Fruit fly (Drosophila melanogaster) whole organism, embryonic: Measurements from ENCODE around the gene Cyp28c1.

ENCODE experiments used
- CG10565 ChIP-seq: fragments of 200-800 bp; sonication (Bioruptor generic); optimal IDR thresholded peaks from 3 replicates; lab custom pipeline; 2016; ENCODE audit warnings: missing biosample characterization, mild to moderate bottlenecking, missing genetic modification characterization
- CG16815 ChIP-seq: fragments of 200-800 bp; sonication (Bioruptor generic); optimal IDR thresholded peaks from 3 replicates; lab custom pipeline; 2017; ENCODE audit warnings: missing biosample characterization, mild to moderate bottlenecking, missing genetic modification characterization
- CG17186 ChIP-seq: fragments of 200-800 bp; sonication (Bioruptor generic); optimal IDR thresholded peaks from 3 replicates; lab custom pipeline; 2017; ENCODE audit warnings: missing biosample characterization, missing genetic modification reagents, missing genetic modification characterization
- CG17802 ChIP-seq: fragments of 200-800 bp; sonication (Bioruptor generic); optimal IDR thresholded peaks from 2 replicates; lab custom pipeline; 2018; ENCODE audit warnings: missing biosample characterization, mild to moderate bottlenecking, missing genetic modification characterization, moderate library complexity
- CG18262 ChIP-seq: fragments of 200-800 bp; optimal IDR thresholded peaks from 3 replicates; lab custom pipeline; 2019; ENCODE audit warnings: missing biosample characterization, mild to moderate bottlenecking, missing genetic modification characterization, moderate library complexity
- CG1832 ChIP-seq: fragments of 200-800 bp; sonication (Bioruptor generic); optimal IDR thresholded peaks from 2 replicates; lab custom pipeline; 2017; ENCODE audit warnings: missing biosample characterization, mild to moderate bottlenecking, missing genetic modification characterization, inconsistent platforms
- CG2199 ChIP-seq: fragments of 200-800 bp; sonication (Bioruptor generic); IDR thresholded peaks from 3 replicates; pipeline ENCODE4 v1.3.6; 2022; ENCODE audit warnings: missing biosample characterization, missing genetic modification characterization
- CG2875 ChIP-seq: fragments of 200-800 bp; sonication (Bioruptor generic); optimal IDR thresholded peaks from 2 replicates; lab custom pipeline; 2017; ENCODE audit warnings: missing biosample characterization, mild to moderate bottlenecking, missing genetic modification characterization, missing genetic modification reagents
- CG34422 ChIP-seq: fragments of 200-800 bp; sonication (Bioruptor generic); IDR thresholded peaks from 3 replicates; pipeline ENCODE4 v1.3.6; 2022; ENCODE audit warnings: missing biosample characterization, missing genetic modification characterization
- CG3838 ChIP-seq: fragments of 200-800 bp; sonication (Bioruptor generic); optimal IDR thresholded peaks from 3 replicates; lab custom pipeline; 2016; ENCODE audit warnings: missing biosample characterization, missing genetic modification characterization
- CG43689 ChIP-seq: fragments of 200-800 bp; sonication (Bioruptor generic); IDR thresholded peaks from 2 replicates; pipeline ENCODE4 v1.3.6; 2022; ENCODE audit warnings: missing biosample characterization, missing genetic modification characterization
- CG5180 ChIP-seq: fragments of 200-800 bp; sonication (Bioruptor generic); optimal IDR thresholded peaks from 3 replicates; lab custom pipeline; 2017; ENCODE audit warnings: missing biosample characterization, missing genetic modification characterization, mild to moderate bottlenecking, moderate library complexity, missing genetic modification reagents
- CG6254 ChIP-seq: fragments of 200-800 bp; sonication (Bioruptor generic); optimal IDR thresholded peaks from 3 replicates; lab custom pipeline; 2017; ENCODE audit warnings: mild to moderate bottlenecking, missing biosample characterization, missing genetic modification reagents, missing genetic modification characterization
- CG6689 ChIP-seq: fragments of 200-800 bp; sonication (Bioruptor generic); IDR thresholded peaks from 2 replicates; pipeline ENCODE4 v1.3.6; 2022; ENCODE audit warnings: missing biosample characterization, missing genetic modification characterization
- CG8478 ChIP-seq: fragments of >200 bp; optimal IDR thresholded peaks from 2 replicates; lab custom pipeline; 2018
- CG8765 ChIP-seq: fragments of 200-800 bp; sonication (Bioruptor generic); IDR thresholded peaks from 2 replicates; pipeline ENCODE4 v1.3.6; 2022; ENCODE audit warnings: missing biosample characterization, missing genetic modification characterization
- CG9817 ChIP-seq: fragments of 200-800 bp; sonication (Bioruptor generic); optimal IDR thresholded peaks from 2 replicates; lab custom pipeline; 2018; ENCODE audit warnings: missing biosample characterization, mild to moderate bottlenecking, missing genetic modification characterization, moderate library complexity
- CTCF ChIP-seq: fragments of 200-800 bp; sonication (Bioruptor generic); optimal IDR thresholded peaks from 2 replicates; lab custom pipeline; 2017; ENCODE audit warnings: missing biosample characterization, mild to moderate bottlenecking, missing genetic modification characterization, moderate library complexity
- Camta ChIP-seq: fragments of 200-800 bp; sonication (Bioruptor generic); optimal IDR thresholded peaks from 2 replicates; lab custom pipeline; 2016; ENCODE audit warnings: missing biosample characterization, missing genetic modification characterization
- Dbx ChIP-seq: fragments of 200-800 bp; sonication (Bioruptor generic); IDR thresholded peaks from 3 replicates; pipeline ENCODE4 v1.3.6; 2022; ENCODE audit warnings: missing biosample characterization, missing genetic modification characterization
- Deaf1 ChIP-seq: fragments of 200-800 bp; optimal IDR thresholded peaks from 3 replicates; lab custom pipeline; 2019; ENCODE audit warnings: missing biosample characterization, mild to moderate bottlenecking, missing genetic modification characterization, moderate library complexity
- Fer3 ChIP-seq: fragments of 200-800 bp; sonication (Bioruptor generic); optimal IDR thresholded peaks from 2 replicates; lab custom pipeline; 2018; ENCODE audit warnings: missing biosample characterization, mild to moderate bottlenecking, missing genetic modification characterization, moderate library complexity
- HLH4C ChIP-seq: fragments of 200-800 bp; sonication (Bioruptor generic); IDR thresholded peaks from 3 replicates; pipeline ENCODE4 v1.3.6; 2022; ENCODE audit warnings: missing biosample characterization, missing genetic modification characterization; ENCODE audit not compliant: partially characterized antibody
- HLH54F ChIP-seq: fragments of 200-800 bp; sonication (Bioruptor generic); optimal IDR thresholded peaks from 3 replicates; lab custom pipeline; 2016; ENCODE audit warnings: missing biosample characterization, missing genetic modification characterization
- HmgZ ChIP-seq: fragments of 200-800 bp; sonication (Bioruptor generic); optimal IDR thresholded peaks from 2 replicates; lab custom pipeline; 2018; ENCODE audit warnings: missing biosample characterization, mild to moderate bottlenecking, missing genetic modification characterization
- Hr39 ChIP-seq: fragments of >200 bp; optimal IDR thresholded peaks from 2 replicates; lab custom pipeline; 2017
- NC2β ChIP-seq: fragments of 200-800 bp; sonication (Bioruptor generic); optimal IDR thresholded peaks from 2 replicates; lab custom pipeline; 2016; ENCODE audit warnings: missing biosample characterization, missing genetic modification characterization
- Nf-YA ChIP-seq: fragments of 200-800 bp; sonication (Bioruptor generic); IDR thresholded peaks from 2 replicates; pipeline ENCODE4 v1.3.6; 2022; ENCODE audit warnings: missing biosample characterization, missing genetic modification characterization
- Optix ChIP-seq: fragments of 200-800 bp; sonication (Bioruptor generic); IDR thresholded peaks from 3 replicates; pipeline ENCODE4 v1.3.6; 2022; ENCODE audit warnings: missing biosample characterization, missing genetic modification characterization
- PHDP ChIP-seq: fragments of 200-800 bp; sonication (Bioruptor generic); optimal IDR thresholded peaks from 3 replicates; lab custom pipeline; 2018; ENCODE audit warnings: missing biosample characterization, mild to moderate bottlenecking, missing genetic modification characterization, moderate library complexity
- btn ChIP-seq: fragments of 200-800 bp; sonication (Bioruptor generic); optimal IDR thresholded peaks from 2 replicates; lab custom pipeline; 2016; ENCODE audit warnings: missing biosample characterization, missing genetic modification characterization
- cato ChIP-seq: fragments of 200-800 bp; sonication (Bioruptor generic); optimal IDR thresholded peaks from 2 replicates; lab custom pipeline; 2016; ENCODE audit warnings: missing biosample characterization, missing genetic modification characterization, borderline replicate concordance
- ci ChIP-seq: fragments of 200-800 bp; sonication (Bioruptor generic); IDR thresholded peaks from 3 replicates; pipeline ENCODE4 v1.3.6; 2022; ENCODE audit warnings: missing biosample characterization, missing genetic modification characterization
- crp ChIP-seq, 2 experiments: fragments of 200-800 bp; sonication (Bioruptor generic); optimal IDR thresholded peaks; 2 replicates in 1 of 2; 3 replicates in 1 of 2; lab custom pipeline; 2017; ENCODE audit warnings: missing biosample characterization in 2 of 2, missing genetic modification characterization in 2 of 2, mild to moderate bottlenecking in 1 of 2, moderate library complexity in 1 of 2
- cwo ChIP-seq: fragments of 200-800 bp; sonication (Bioruptor generic); optimal IDR thresholded peaks from 3 replicates; lab custom pipeline; 2017; ENCODE audit warnings: missing biosample characterization, missing genetic modification characterization, mild to moderate bottlenecking, moderate library complexity, missing genetic modification reagents
- dati ChIP-seq: fragments of 200-800 bp; sonication (Bioruptor generic); IDR thresholded peaks from 2 replicates; pipeline ENCODE4 v1.3.6; 2022; ENCODE audit warnings: missing biosample characterization, missing genetic modification characterization
- emc ChIP-seq: fragments of 200-800 bp; sonication (Bioruptor generic); optimal IDR thresholded peaks from 2 replicates; lab custom pipeline; 2016; ENCODE audit warnings: missing biosample characterization, missing genetic modification characterization
- ems ChIP-seq: fragments of 200-800 bp; sonication (Bioruptor generic); optimal IDR thresholded peaks from 3 replicates; lab custom pipeline; 2016; ENCODE audit warnings: missing biosample characterization, missing genetic modification characterization
- eyg ChIP-seq: fragments of 200-800 bp; sonication (Bioruptor generic); optimal IDR thresholded peaks from 3 replicates; lab custom pipeline; 2016; ENCODE audit warnings: missing biosample characterization, missing genetic modification characterization
- fd64A ChIP-seq: fragments of 200-800 bp; sonication (Bioruptor generic); optimal IDR thresholded peaks from 3 replicates; lab custom pipeline; 2018; ENCODE audit warnings: missing biosample characterization, mild to moderate bottlenecking, missing genetic modification characterization
- fru ChIP-seq: fragments of >200 bp; optimal IDR thresholded peaks from 2 replicates; lab custom pipeline; 2017
- klu ChIP-seq: fragments of 200-800 bp; sonication (Bioruptor generic); IDR thresholded peaks from 2 replicates; pipeline ENCODE4 v1.3.6; 2022; ENCODE audit warnings: missing biosample characterization, missing genetic modification characterization
- pan ChIP-seq, 4 experiments: fragments of >200 bp in 3 of 4; fragments of 200-800 bp in 1 of 4; sonication (Bioruptor generic) in 1 of 4; optimal IDR thresholded peaks in 3 of 4; IDR thresholded peaks in 1 of 4; 2 replicates each; pipeline versions ENCODE4 v1.3.6 to Lab custom; 2017 to 2022; ENCODE audit warnings: missing biosample characterization in 2 of 4, missing genetic modification characterization in 2 of 4, mixed read lengths in 1 of 4
- row ChIP-seq: fragments of 200-800 bp; sonication (Bioruptor generic); IDR thresholded peaks from 3 replicates; pipeline ENCODE4 v1.3.6; 2022; ENCODE audit warnings: missing biosample characterization, missing genetic modification characterization
- scrt ChIP-seq: fragments of 200-800 bp; sonication (Bioruptor generic); optimal IDR thresholded peaks from 2 replicates; lab custom pipeline; 2018; ENCODE audit warnings: missing biosample characterization, mild to moderate bottlenecking, missing genetic modification characterization, moderate library complexity
- sens-2 ChIP-seq: fragments of 200-800 bp; sonication (Bioruptor generic); IDR thresholded peaks from 2 replicates; pipeline ENCODE4 v1.3.6; 2022; ENCODE audit warnings: missing biosample characterization, missing genetic modification characterization
- sima ChIP-seq: fragments of 200-800 bp; sonication (Bioruptor generic); optimal IDR thresholded peaks from 2 replicates; lab custom pipeline; 2016; ENCODE audit warnings: missing biosample characterization, missing genetic modification characterization
- slp2 ChIP-seq: fragments of 200-800 bp; sonication (Bioruptor generic); optimal IDR thresholded peaks from 2 replicates; lab custom pipeline; 2016; ENCODE audit warnings: missing biosample characterization, missing genetic modification characterization
- zen ChIP-seq: fragments of 200-800 bp; sonication (Bioruptor generic); optimal IDR thresholded peaks from 3 replicates; lab custom pipeline; 2018; ENCODE audit warnings: missing biosample characterization, mild to moderate bottlenecking, missing genetic modification characterization, moderate library complexity

Cyp28c1 gene

DNA sequence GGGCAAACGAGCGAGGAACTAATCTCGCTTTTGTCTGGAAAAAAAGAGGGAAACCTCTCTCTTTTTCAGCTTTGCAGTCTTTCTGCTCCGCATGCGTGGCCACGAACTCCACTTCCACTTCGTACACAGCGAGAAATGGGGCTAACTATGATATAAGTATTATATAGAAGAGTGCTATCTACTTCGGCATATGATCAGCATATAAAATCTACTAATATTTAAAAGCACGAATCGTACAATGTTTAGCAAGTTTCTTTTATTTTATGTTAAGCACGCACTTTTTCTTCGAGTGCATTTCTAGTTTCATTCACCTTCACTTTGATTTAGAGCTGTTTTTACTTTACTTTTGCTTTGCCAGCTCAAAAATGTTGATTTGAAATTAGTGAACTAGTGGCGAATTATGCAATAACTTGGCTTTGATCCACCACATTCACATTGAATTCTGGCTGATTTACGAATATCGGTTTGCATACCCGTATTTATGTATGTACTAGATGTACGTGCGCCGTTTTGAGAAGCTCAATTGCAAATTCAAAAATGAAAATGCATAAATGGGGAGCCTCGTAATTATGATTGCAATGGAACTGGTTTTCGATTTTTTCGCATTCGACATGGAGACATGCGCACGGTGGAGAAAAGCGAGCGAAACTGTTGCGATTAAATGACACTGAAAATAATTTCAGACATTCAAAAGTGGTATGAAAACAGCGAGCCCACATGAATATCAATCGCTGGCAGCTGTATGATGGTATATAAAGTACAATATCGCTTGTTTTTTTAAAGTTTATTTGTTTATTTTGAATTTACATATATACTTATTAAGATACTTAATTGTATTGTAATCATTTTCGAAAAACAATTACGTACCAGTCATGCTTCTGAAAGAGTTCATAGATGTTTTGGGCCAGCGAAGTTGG lies 18.4 kb downstream of the Cyp28c1 start (continued):
- TF ChIP-seq CG17186 (peak; percentile 9), Fer3 (tag; lab: Kevin White, UChicago) (peak; percentile 66), HLH4C (no peak), dati (GFP tag; lab: Robert Waterston, UW) (no peak), CG43689 (GFP tag; lab: Robert Waterston, UW) (0 out of 2 replicates have a peak, but pooled peaks have one; percentile 17), CG6254 (peak; percentile 36), Optix (GFP tag; lab: Robert Waterston, UW) (peak; percentile 58; the same call in 1 of the 3 replicates), eyg (GFP tag; lab: Kevin White, UChicago) (peak; percentile 55), CG5180 (GFP tag; lab: Kevin White, UChicago) (peak; percentile 37), CG17802 (tag; lab: Kevin White, UChicago) (peak; percentile 40), CG1832 (GFP tag; lab: Kevin White, UChicago) (no peak), ci (GFP tag; lab: Robert Waterston, UW) (peak; percentile 97), CG6689 (GFP tag; lab: Robert Waterston, UW) (peak; percentile 87), klu (GFP tag; lab: Robert Waterston, UW) (peak; percentile 67), cato (GFP tag; lab: Kevin White, UChicago) (peak; percentile 29), pan (optimal IDR thresholded peaks at IDR 0.05; lab: Kevin White, UChicago) (no peak), pan (GFP tag; optimal IDR thresholded peaks at IDR 0.05 in 1 of 2, IDR thresholded peaks at IDR 0.05 in 1 of 2) (peak in 1 of 2 experiments; percentile 92), sima (GFP tag; lab: Kevin White, UChicago) (peak; percentile 9), CG10565 (GFP tag; lab: Kevin White, UChicago) (no peak), btn (GFP tag; lab: Kevin White, UChicago) (no peak), CG3838 (GFP tag; lab: Kevin White, UChicago) (no peak), CG34422 (GFP tag; lab: Robert Waterston, UW) (peak; percentile 76), CG8478 (lab: Kevin White, UChicago) (no peak), HmgZ (tag; lab: Kevin White, UChicago) (peak; percentile 34), CG9817 (tag; lab: Kevin White, UChicago) (peak; percentile 49), Dbx (GFP tag; lab: Robert Waterston, UW) (no peak), sens-2 (GFP tag; lab: Robert Waterston, UW) (peak; percentile 57), Hr39 (lab: Kevin White, UChicago) (no peak), cwo (GFP tag; lab: Kevin White, UChicago) (peak; percentile 46), CTCF (peak; percentile 55), ems (GFP tag; lab: Kevin White, UChicago) (peak; percentile 40), Camta (GFP tag; lab: Kevin White, UChicago) (peak; percentile 81), emc (GFP tag; lab: Kevin White, UChicago) (no peak), crp (GFP tag; optimal IDR thresholded peaks at IDR 0.05; lab: Kevin White, UChicago) (no peak), slp2 (GFP tag; lab: Kevin White, UChicago) (peak; percentile 77), scrt (peak; percentile 35), HLH54F (peak; percentile 1), row (GFP tag; lab: Robert Waterston, UW) (peak; percentile 79), fd64A (GFP tag; lab: Kevin White, UChicago) (peak; percentile 69), Deaf1 (tag; lab: Kevin White, UChicago) (no peak), fru (lab: Kevin White, UChicago) (no peak), CG8765 (GFP tag; lab: Robert Waterston, UW) (peak; percentile 50; the same call in 1 of the 2 replicates), PHDP (peak; percentile 59), CG16815 (GFP tag; lab: Kevin White, UChicago) (peak; percentile 44), CG2199 (GFP tag; lab: Robert Waterston, UW) (peak; percentile 62; the same call in 2 of the 3 replicates), Nf-YA (GFP tag; lab: Robert Waterston, UW) (peak; percentile 41; the same call in 1 of the 2 replicates), CG2875 (GFP tag; lab: Kevin White, UChicago) (peak; percentile 48), zen (tag; lab: Kevin White, UChicago) (peak; percentile 62), NC2β (GFP tag; lab: Kevin White, UChicago) (peak; percentile 51), CG18262 (tag; lab: Kevin White, UChicago) (peak; percentile 90)
